Worm (Caenorhabditis elegans) whole organism, midembryonic: ENCODE data around the gene T06E4.7.
"Not testable (repeated sequence)": the region's sequence is repeated elsewhere in the genome, so short reads cannot be mapped to it uniquely, and the experiment has no call there.

Experiments
- cog-1 ChIP-seq: sonication (generic microtip); optimal IDR thresholded peaks from 2 replicates; lab custom pipeline; 2016; ENCODE audit warnings: missing genetic modification characterization, missing compliant biosample characterization
- tab-1 ChIP-seq: fragments of 200-800 bp; sonication (Bioruptor generic); IDR thresholded peaks from 2 replicates; pipeline ENCODE4 v1.3.6; 2022; ENCODE audit warnings: missing genetic modification characterization, missing compliant biosample characterization
- ztf-29 ChIP-seq: fragments of 200-800 bp; sonication (Bioruptor generic); IDR thresholded peaks from 2 replicates; pipeline ENCODE4 v1.3.6; 2022; ENCODE audit warnings: missing genetic modification reagents, missing genetic modification characterization, missing compliant biosample characterization

DNA sequence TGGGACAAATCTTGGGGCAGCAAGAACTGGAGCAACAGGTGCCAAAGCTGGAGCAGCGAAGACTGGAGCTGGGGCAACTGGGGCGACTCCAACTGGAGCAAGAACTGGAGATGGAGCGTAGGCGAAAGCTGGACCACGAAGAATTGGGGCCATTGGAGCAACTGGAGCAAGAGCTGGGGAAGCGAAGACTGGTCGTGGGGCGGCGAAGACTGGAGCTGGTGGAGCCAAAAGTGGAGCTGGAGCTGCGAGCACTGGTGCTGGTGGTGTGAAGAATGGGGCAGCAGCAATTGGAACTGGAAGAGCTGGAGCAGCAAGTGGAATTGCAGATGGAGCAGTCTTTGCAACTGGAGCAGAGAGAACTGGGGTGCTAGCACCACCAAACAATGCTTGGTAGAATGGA lies 3.9 kb upstream of the T06E4.7 start:
- not testable (repeated sequence) for TF ChIP-seq cog-1 (tag; lab: Kevin White, UChicago); ztf-29; tab-1 (GFP tag; lab: Robert Waterston, UW)
